Fruit fly (Drosophila melanogaster) whole organism, embryonic: ENCODE results near the gene CG33060.
A peak's percentile ranks its signal among the peaks of the same experiment; 100 is the strongest.

Experiments used
- Adf1 ChIP-seq: fragments of 200-800 bp; sonication (Bioruptor generic); IDR thresholded peaks from 2 replicates; pipeline ENCODE4 v1.3.6; 2022; ENCODE audit warnings: missing biosample characterization, missing genetic modification characterization
- B-H2 ChIP-seq: fragments of 200-800 bp; sonication (Bioruptor generic); optimal IDR thresholded peaks from 2 replicates; lab custom pipeline; 2018; ENCODE audit warnings: missing biosample characterization, mild to moderate bottlenecking, missing genetic modification characterization
- Bgb ChIP-seq: fragments of 200-800 bp; sonication (Bioruptor generic); IDR thresholded peaks from 2 replicates; pipeline ENCODE4 v1.3.6; 2022; ENCODE audit warnings: missing biosample characterization, missing genetic modification characterization; ENCODE audit not compliant: partially characterized antibody
- CG10431 ChIP-seq: fragments of 200-800 bp; sonication (Bioruptor generic); optimal IDR thresholded peaks from 3 replicates; lab custom pipeline; 2018; ENCODE audit warnings: missing biosample characterization, mild to moderate bottlenecking, missing genetic modification characterization
- CG11696 ChIP-seq: fragments of 200-800 bp; sonication (Bioruptor generic); IDR thresholded peaks from 2 replicates; pipeline ENCODE4 v1.3.6; 2022; ENCODE audit warnings: missing biosample characterization, missing genetic modification characterization
- CG12071 ChIP-seq: fragments of 200-800 bp; sonication (Bioruptor generic); optimal IDR thresholded peaks from 3 replicates; lab custom pipeline; 2018; ENCODE audit warnings: missing biosample characterization, mild to moderate bottlenecking, missing genetic modification characterization
- CG1233 ChIP-seq: fragments of 200-800 bp; sonication (Bioruptor generic); optimal IDR thresholded peaks from 4 replicates; lab custom pipeline; 2018; ENCODE audit warnings: missing biosample characterization, mild to moderate bottlenecking, missing genetic modification characterization
- CG13123 ChIP-seq: fragments of 200-800 bp; sonication (Bioruptor generic); optimal IDR thresholded peaks from 2 replicates; lab custom pipeline; 2016; ENCODE audit warnings: missing biosample characterization, missing genetic modification characterization
- CG13287 ChIP-seq: fragments of 200-800 bp; sonication (Bioruptor generic); IDR thresholded peaks from 2 replicates; pipeline ENCODE4 v1.3.6; 2022; ENCODE audit warnings: missing biosample characterization, missing genetic modification characterization; ENCODE audit not compliant: partially characterized antibody
- CG14860 ChIP-seq: fragments of 200-800 bp; sonication (Bioruptor generic); IDR thresholded peaks from 3 replicates; pipeline ENCODE4 v1.3.6; 2022; ENCODE audit warnings: missing biosample characterization, missing genetic modification characterization; ENCODE audit not compliant: partially characterized antibody
- CG1529 ChIP-seq: fragments of 200-800 bp; sonication (Bioruptor generic); optimal IDR thresholded peaks from 3 replicates; lab custom pipeline; 2018; ENCODE audit warnings: missing biosample characterization, missing genetic modification characterization
- CG17359 ChIP-seq: fragments of 200-800 bp; sonication (Bioruptor generic); optimal IDR thresholded peaks from 3 replicates; lab custom pipeline; 2018; ENCODE audit warnings: missing biosample characterization, mild to moderate bottlenecking, missing genetic modification characterization, moderate library complexity
- CG2120 ChIP-seq: fragments of 200-800 bp; sonication (Bioruptor generic); optimal IDR thresholded peaks from 3 replicates; lab custom pipeline; 2016; ENCODE audit warnings: missing biosample characterization, missing genetic modification characterization
- CG2129 ChIP-seq: fragments of 200-800 bp; sonication (Bioruptor generic); IDR thresholded peaks from 2 replicates; pipeline ENCODE4 v1.3.6; 2022; ENCODE audit warnings: missing biosample characterization, missing genetic modification characterization; ENCODE audit not compliant: partially characterized antibody
- CG2678 ChIP-seq: fragments of 200-800 bp; sonication (Bioruptor generic); optimal IDR thresholded peaks from 3 replicates; lab custom pipeline; 2019; ENCODE audit warnings: missing biosample characterization, mild to moderate bottlenecking, missing genetic modification characterization, moderate library complexity
- CG3847 ChIP-seq: fragments of 200-800 bp; sonication (Bioruptor generic); IDR thresholded peaks from 2 replicates; pipeline ENCODE4 v1.3.6; 2022; ENCODE audit warnings: missing biosample characterization, missing genetic modification characterization
- CG4360 ChIP-seq: fragments of 200-800 bp; sonication (Bioruptor generic); IDR thresholded peaks from 2 replicates; pipeline ENCODE4 v1.3.6; 2022; ENCODE audit warnings: missing biosample characterization, missing genetic modification characterization
- CG43689 ChIP-seq: fragments of 200-800 bp; sonication (Bioruptor generic); IDR thresholded peaks from 2 replicates; pipeline ENCODE4 v1.3.6; 2022; ENCODE audit warnings: missing biosample characterization, missing genetic modification characterization
- CG7357 ChIP-seq: fragments of 200-800 bp; sonication (Bioruptor generic); IDR thresholded peaks from 3 replicates; pipeline ENCODE4 v1.3.6; 2022; ENCODE audit warnings: missing biosample characterization, missing genetic modification characterization
- CG9609 ChIP-seq: fragments of 200-800 bp; sonication (Bioruptor generic); optimal IDR thresholded peaks from 3 replicates; lab custom pipeline; 2016; ENCODE audit warnings: missing biosample characterization, missing genetic modification characterization
- CG9797 ChIP-seq: fragments of 200-800 bp; sonication (Bioruptor generic); optimal IDR thresholded peaks from 3 replicates; lab custom pipeline; 2018; ENCODE audit warnings: missing biosample characterization, mild to moderate bottlenecking, missing genetic modification characterization
- CG9876 ChIP-seq: fragments of 200-800 bp; sonication (Bioruptor generic); optimal IDR thresholded peaks from 2 replicates; lab custom pipeline; 2016; ENCODE audit warnings: missing biosample characterization, missing genetic modification characterization
- D ChIP-seq, 2 experiments: fragments of 200-800 bp in 1 of 2; fragments of >200 bp in 1 of 2; sonication (Bioruptor generic) in 1 of 2; optimal IDR thresholded peaks; 2 replicates in 1 of 2; 3 replicates in 1 of 2; lab custom pipeline; 2017; ENCODE audit warnings: mild to moderate bottlenecking in 1 of 2, missing biosample characterization in 1 of 2, missing genetic modification characterization in 1 of 2, missing genetic modification reagents in 1 of 2
- Dbx ChIP-seq: fragments of 200-800 bp; sonication (Bioruptor generic); IDR thresholded peaks from 3 replicates; pipeline ENCODE4 v1.3.6; 2022; ENCODE audit warnings: missing biosample characterization, missing genetic modification characterization
- Dfd ChIP-seq, 2 experiments: fragments of >200 bp; optimal IDR thresholded peaks; 2 replicates each; lab custom pipeline; 2017; ENCODE audit warnings: missing biosample characterization in 2 of 2, missing genetic modification characterization in 2 of 2
- Doc2 ChIP-seq: fragments of 200-800 bp; sonication (Bioruptor generic); IDR thresholded peaks from 2 replicates; pipeline ENCODE4 v1.3.6; 2022; ENCODE audit warnings: missing biosample characterization, missing genetic modification characterization
- Eip74EF ChIP-seq, 2 experiments: fragments of 200-800 bp in 1 of 2; fragments of >200 bp in 1 of 2; sonication (Bioruptor generic) in 1 of 2; optimal IDR thresholded peaks; 2 replicates each; lab custom pipeline; 2017 to 2019; ENCODE audit warnings: missing biosample characterization in 2 of 2, missing genetic modification characterization in 2 of 2, mild to moderate bottlenecking in 1 of 2, moderate library complexity in 1 of 2
- HmgD ChIP-seq: fragments of 200-800 bp; sonication (Bioruptor generic); optimal IDR thresholded peaks from 3 replicates; lab custom pipeline; 2016; ENCODE audit warnings: missing biosample characterization, missing genetic modification characterization
- Meics ChIP-seq: fragments of 200-800 bp; sonication (Bioruptor generic); optimal IDR thresholded peaks from 2 replicates; lab custom pipeline; 2017; ENCODE audit warnings: missing biosample characterization, mild to moderate bottlenecking, missing genetic modification characterization
- NfI ChIP-seq: fragments of 200-800 bp; sonication (Bioruptor generic); optimal IDR thresholded peaks from 3 replicates; lab custom pipeline; 2018; ENCODE audit warnings: missing biosample characterization, mild to moderate bottlenecking, missing genetic modification characterization, moderate library complexity
- Oaz ChIP-seq: fragments of 200-800 bp; sonication (Bioruptor generic); IDR thresholded peaks from 2 replicates; pipeline ENCODE4 v1.3.6; 2022; ENCODE audit warnings: missing biosample characterization, missing genetic modification characterization
- Oli ChIP-seq: fragments of 200-800 bp; sonication (Bioruptor generic); optimal IDR thresholded peaks from 2 replicates; lab custom pipeline; 2018; ENCODE audit warnings: missing biosample characterization, mild to moderate bottlenecking, missing genetic modification characterization, moderate library complexity
- Optix ChIP-seq: fragments of 200-800 bp; sonication (Bioruptor generic); IDR thresholded peaks from 3 replicates; pipeline ENCODE4 v1.3.6; 2022; ENCODE audit warnings: missing biosample characterization, missing genetic modification characterization
- Scr ChIP-seq: fragments of 200-800 bp; sonication (Bioruptor generic); IDR thresholded peaks from 2 replicates; pipeline ENCODE4 v1.3.6; 2022; ENCODE audit warnings: missing biosample characterization, missing genetic modification characterization; ENCODE audit not compliant: partially characterized antibody
- aop ChIP-seq: fragments of 200-800 bp; sonication (Bioruptor generic); IDR thresholded peaks from 2 replicates; pipeline ENCODE4 v1.3.6; 2022; ENCODE audit warnings: missing biosample characterization, missing genetic modification characterization
- da ChIP-seq: fragments of 200-800 bp; sonication (Bioruptor generic); optimal IDR thresholded peaks from 2 replicates; lab custom pipeline; 2016; ENCODE audit warnings: missing biosample characterization, missing genetic modification characterization
- disco-r ChIP-seq: fragments of 200-800 bp; sonication (Bioruptor generic); optimal IDR thresholded peaks from 2 replicates; lab custom pipeline; 2016; ENCODE audit warnings: missing biosample characterization, missing genetic modification characterization
- dpn ChIP-seq, 2 experiments: fragments of 200-800 bp; sonication (Bioruptor generic); optimal IDR thresholded peaks; 3 replicates each; lab custom pipeline; 2016; ENCODE audit warnings: missing biosample characterization in 2 of 2, missing genetic modification characterization in 2 of 2
- exex ChIP-seq: fragments of 200-800 bp; sonication (Bioruptor generic); optimal IDR thresholded peaks from 4 replicates; lab custom pipeline; 2018; ENCODE audit warnings: missing biosample characterization, mild to moderate bottlenecking, missing genetic modification characterization, moderate library complexity
- fru ChIP-seq: fragments of >200 bp; optimal IDR thresholded peaks from 2 replicates; lab custom pipeline; 2017
- jigr1 ChIP-seq: fragments of 200-800 bp; sonication (Bioruptor generic); IDR thresholded peaks from 3 replicates; pipeline ENCODE4 v1.3.6; 2022; ENCODE audit warnings: missing biosample characterization, missing genetic modification characterization
- lmd ChIP-seq: fragments of 200-800 bp; sonication (Bioruptor generic); IDR thresholded peaks from 2 replicates; pipeline ENCODE4 v1.3.6; 2022; ENCODE audit warnings: missing biosample characterization, missing genetic modification characterization
- mld ChIP-seq: fragments of 200-800 bp; sonication (Bioruptor generic); IDR thresholded peaks from 3 replicates; pipeline ENCODE4 v1.3.6; 2022; ENCODE audit warnings: missing biosample characterization, missing genetic modification characterization; ENCODE audit not compliant: partially characterized antibody
- otp ChIP-seq: fragments of 200-800 bp; sonication (Bioruptor generic); IDR thresholded peaks from 3 replicates; pipeline ENCODE4, ENCODE4 v1.3.6; 2022; ENCODE audit warnings: missing biosample characterization, missing genetic modification characterization
- phol ChIP-seq: fragments of 200-800 bp; sonication (Bioruptor generic); optimal IDR thresholded peaks from 3 replicates; lab custom pipeline; 2018; ENCODE audit warnings: missing biosample characterization, mild to moderate bottlenecking, missing genetic modification characterization, moderate library complexity
- ranshi ChIP-seq: fragments of 200-800 bp; sonication (Bioruptor generic); IDR thresholded peaks from 2 replicates; pipeline ENCODE4 v1.3.6; 2022; ENCODE audit warnings: missing biosample characterization, missing genetic modification characterization
- scrt ChIP-seq: fragments of 200-800 bp; sonication (Bioruptor generic); optimal IDR thresholded peaks from 2 replicates; lab custom pipeline; 2018; ENCODE audit warnings: missing biosample characterization, mild to moderate bottlenecking, missing genetic modification characterization, moderate library complexity
- sd ChIP-seq: fragments of 200-800 bp; sonication (Bioruptor generic); optimal IDR thresholded peaks from 3 replicates; lab custom pipeline; 2018; ENCODE audit warnings: missing biosample characterization, mild to moderate bottlenecking, missing genetic modification characterization, moderate library complexity
- sens-2 ChIP-seq: fragments of 200-800 bp; sonication (Bioruptor generic); IDR thresholded peaks from 2 replicates; pipeline ENCODE4 v1.3.6; 2022; ENCODE audit warnings: missing biosample characterization, missing genetic modification characterization
- wdn ChIP-seq: fragments of 200-800 bp; sonication (Bioruptor generic); IDR thresholded peaks from 2 replicates; pipeline ENCODE4 v1.3.6; 2022; ENCODE audit warnings: missing biosample characterization, missing genetic modification characterization
- z ChIP-seq: fragments of 200-800 bp; sonication (Bioruptor generic); IDR thresholded peaks from 3 replicates; pipeline ENCODE4 v1.3.6; 2022; ENCODE audit warnings: missing biosample characterization, missing genetic modification characterization

Gene CG33060

dm6 chr3L:16359219-16359748 is 28.4 kb downstream of the CG33060 start, which contains the start of gene ringer (continued):
- TF ChIP-seq CG3847 (GFP tag; lab: Robert Waterston, UW) (no peak), CG13287 (GFP tag; lab: Robert Waterston, UW) (no peak; the same call in 1 of the 2 replicates), wdn (GFP tag; lab: Robert Waterston, UW) (no peak), scrt (no peak), CG9876 (GFP tag; lab: Kevin White, UChicago) (no peak), Oaz (GFP tag; lab: Robert Waterston, UW) (no peak), Bgb (peak; percentile 21; the same call in 1 of the 2 replicates), CG2129 (GFP tag; lab: Robert Waterston, UW) (no peak), Adf1 (GFP tag; lab: Robert Waterston, UW) (peak; percentile 8; the same call in 1 of the 2 replicates), lmd (GFP tag; lab: Robert Waterston, UW) (no peak), dpn (GFP tag; optimal IDR thresholded peaks at IDR 0.05; lab: Kevin White, UChicago) (no peak), Optix (GFP tag; lab: Robert Waterston, UW) (no peak), z (GFP tag; lab: Robert Waterston, UW) (peak; percentile 86; the same call in 1 of the 3 replicates), Dfd (GFP tag; optimal IDR thresholded peaks at IDR 0.05; lab: Kevin White, UChicago) (no peak), exex (tag; lab: Kevin White, UChicago) (no peak), da (GFP tag; lab: Kevin White, UChicago) (no peak), otp (no peak), sd (no peak), CG43689 (GFP tag; lab: Robert Waterston, UW) (no peak), D (optimal IDR thresholded peaks at IDR 0.05; lab: Kevin White, UChicago) (no peak), D (GFP tag; optimal IDR thresholded peaks at IDR 0.05; lab: Kevin White, UChicago) (no peak), CG1529 (GFP tag; lab: Kevin White, UChicago) (no peak), CG17359 (tag; lab: Kevin White, UChicago) (no peak), CG7357 (no peak), phol (tag; lab: Kevin White, UChicago) (no peak), CG14860 (GFP tag; lab: Robert Waterston, UW) (no peak), Scr (GFP tag; lab: Robert Waterston, UW) (no peak), Doc2 (no peak), Oli (tag; lab: Kevin White, UChicago) (no peak), Dbx (GFP tag; lab: Robert Waterston, UW) (0 out of 3 replicates have a peak, but pooled peaks have one; percentile 31), Eip74EF (GFP tag; optimal IDR thresholded peaks at IDR 0.05; lab: Kevin White, UChicago) (no peak), disco-r (GFP tag; lab: Kevin White, UChicago) (no peak), CG9609 (no peak), mld (GFP tag; lab: Robert Waterston, UW) (no peak), CG2120 (GFP tag; lab: Kevin White, UChicago) (peak; percentile 29), Meics (GFP tag; lab: Kevin White, UChicago) (peak; percentile 33), CG12071 (peak; percentile 0), ranshi (no peak), CG4360 (GFP tag; lab: Robert Waterston, UW) (no peak), CG13123 (GFP tag; lab: Kevin White, UChicago) (no peak), CG2678 (peak; percentile 16), CG10431 (GFP tag; lab: Kevin White, UChicago) (no peak), aop (GFP tag; lab: Robert Waterston, UW) (no peak), sens-2 (GFP tag; lab: Robert Waterston, UW) (no peak), HmgD (no peak), fru (lab: Kevin White, UChicago) (no peak), B-H2 (no peak), CG1233 (GFP tag; lab: Kevin White, UChicago) (no peak), jigr1 (no peak), CG9797 (GFP tag; lab: Kevin White, UChicago) (no peak), NfI (GFP tag; lab: Kevin White, UChicago) (no peak), CG11696 (GFP tag; lab: Robert Waterston, UW) (no peak)
